Worm (Caenorhabditis elegans) whole organism, early embryonic: ENCODE measurements around the gene nop-1.

ENCODE experiments used
- aly-1 ChIP-seq: sonication (generic microtip); optimal IDR thresholded peaks from 2 replicates; lab custom pipeline; 2016; ENCODE audit warnings: missing genetic modification characterization, missing compliant biosample characterization
- ama-1 ChIP-seq: fragments of 150-350 bp; optimal IDR thresholded peaks from 2 replicates; lab custom pipeline; 2014
- ceh-36 ChIP-seq: sonication (generic microtip); optimal IDR thresholded peaks from 2 replicates; lab custom pipeline; 2016; ENCODE audit warnings: missing genetic modification characterization, inconsistent platforms, missing compliant biosample characterization
- flt-1 ChIP-seq: fragments of 200-800 bp; sonication (Bioruptor generic); IDR thresholded peaks from 2 replicates; pipeline ENCODE4 v1.3.6; 2022; ENCODE audit warnings: missing genetic modification characterization, missing compliant biosample characterization
- hmbx-1 ChIP-seq: sonication (generic microtip); optimal IDR thresholded peaks from 2 replicates; lab custom pipeline; 2016; ENCODE audit warnings: mild to moderate bottlenecking, missing genetic modification characterization, missing compliant biosample characterization
- pes-1 ChIP-seq: fragments of 200-800 bp; sonication (Bioruptor generic); IDR thresholded peaks from 2 replicates; pipeline ENCODE4 v1.3.6; 2022; ENCODE audit warnings: missing genetic modification reagents, missing genetic modification characterization, missing compliant biosample characterization
- scrt-1 ChIP-seq: fragments of 200-800 bp; sonication (Bioruptor generic); IDR thresholded peaks from 2 replicates; pipeline ENCODE4 v1.3.6; 2022; ENCODE audit warnings: missing genetic modification characterization, missing compliant biosample characterization
- sea-1 ChIP-seq: fragments of 200-800 bp; sonication (Bioruptor generic); conservative IDR thresholded peaks from 2 replicates; pipeline ENCODE4 v1.3.6; 2022; ENCODE audit warnings: missing genetic modification characterization, missing compliant biosample characterization
- tbx-11 ChIP-seq: fragments of 200-800 bp; sonication (Bioruptor generic); IDR thresholded peaks from 2 replicates; pipeline ENCODE4 v1.3.6; 2022; ENCODE audit warnings: missing genetic modification characterization, missing compliant biosample characterization
- tbx-37 ChIP-seq: fragments of 200-800 bp; sonication (Bioruptor generic); conservative IDR thresholded peaks from 2 replicates; pipeline ENCODE4 v1.3.6; 2022; ENCODE audit warnings: missing genetic modification reagents, missing genetic modification characterization, missing compliant biosample characterization

DNA sequence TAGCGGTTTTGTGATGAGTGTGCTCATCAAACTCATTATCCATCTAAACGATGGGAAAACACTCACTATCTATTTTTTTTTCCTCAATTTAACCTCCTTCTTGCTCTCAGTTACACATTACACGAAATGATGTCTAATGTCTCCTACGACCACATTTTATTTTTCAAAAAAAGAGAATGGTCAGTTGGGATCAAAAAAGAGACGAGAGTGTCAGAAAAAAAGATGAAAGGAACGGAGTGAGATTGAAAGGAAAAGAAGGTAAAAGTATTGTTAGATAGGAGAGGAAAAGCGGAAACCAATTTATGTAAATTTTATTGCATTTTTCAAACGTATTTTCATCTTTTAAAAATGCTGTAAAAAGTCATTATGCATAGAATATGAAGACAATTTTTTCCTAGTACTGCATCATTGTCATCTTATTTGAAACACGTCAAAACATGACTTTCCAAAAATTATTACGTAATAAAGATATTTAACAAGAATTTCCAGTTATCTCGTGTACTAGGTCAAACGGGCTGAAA lies 24.3 kb upstream of the nop-1 start:
- TF ChIP-seq tbx-37 (GFP tag; lab: Robert Waterston, UW) (no peak), ceh-36 (tag; lab: Kevin White, UChicago) (no peak), flt-1 (GFP tag; lab: Robert Waterston, UW) (no peak), scrt-1 (no peak), tbx-11 (GFP tag; lab: Robert Waterston, UW) (no peak), ama-1 (lab: Kevin White, UChicago) (no peak), pes-1 (GFP tag; lab: Robert Waterston, UW) (no peak), aly-1 (tag; lab: Kevin White, UChicago) (no peak), sea-1 (no peak), hmbx-1 (no peak)
